Worm (Caenorhabditis elegans) whole organism, late embryonic: ENCODE data around the gene spt-5.

ENCODE experiments used
- ttx-3 ChIP-seq: sonication (generic microtip); optimal IDR thresholded peaks from 2 replicates; lab custom pipeline; 2016; ENCODE audit warnings: missing genetic modification reagents, missing genetic modification characterization, missing compliant biosample characterization
- unc-55 ChIP-seq: sonication (generic microtip); optimal IDR thresholded peaks from 2 replicates; lab custom pipeline; 2017; ENCODE audit warnings: missing biosample characterization, missing genetic modification reagents, missing genetic modification characterization

- no peak for TF ChIP-seq ttx-3 (tag; lab: Kevin White, UChicago)
- no peak for TF ChIP-seq unc-55 (GFP tag; lab: Kevin White, UChicago)
Measured at ce11 chrIV:12078112-12078812, 27.0 kb downstream of the spt-5 start, which contains the start of gene tmed-1.
